Worm (Caenorhabditis elegans): ENCODE measurements around the gene pgp-14.
A peak's percentile ranks its signal among the peaks of the same experiment; 100 is the strongest.

Gene pgp-14

ce11 chrX:12712353-12712752 lies 37.0 kb downstream of the pgp-14 start, which contains the start of gene rgs-2:
Gene rgs-2 (plus strand): TSS chrX:12712653.
- TF ChIP-seq sptf-1 (tag; optimal IDR thresholded peaks at IDR 0.05) (no peak), sup-37 (GFP tag; optimal IDR thresholded peaks at IDR 0.05) (no peak), lin-13 (GFP tag; optimal IDR thresholded peaks at IDR 0.05) (no peak), grh-1 (GFP tag; IDR thresholded peaks at IDR 0.05) (no peak), elt-2 (tag; optimal IDR thresholded peaks at IDR 0.05) (no peak), elt-3 (tag; optimal IDR thresholded peaks at IDR 0.05) (no peak), lin-14 (GFP tag; optimal IDR thresholded peaks at IDR 0.05) (peak; percentile 3)

- no peak for TF ChIP-seq vab-15 (tag; optimal IDR thresholded peaks at IDR 0.05)
- TF ChIP-seq nhr-84 (tag; optimal IDR thresholded peaks at IDR 0.05), result no peak
- no peak for TF ChIP-seq fkh-8 (tag; optimal IDR thresholded peaks at IDR 0.05)
- no peak for TF ChIP-seq elt-2 (tag; optimal IDR thresholded peaks at IDR 0.05)
- TF ChIP-seq pag-3 (tag; optimal IDR thresholded peaks at IDR 0.05; ENCODE audit: borderline replicate concordance, insufficient read depth), result no peak
- TF ChIP-seq unc-130 (tag; optimal IDR thresholded peaks at IDR 0.05), result no peak
- TF ChIP-seq sup-37 (GFP tag; optimal IDR thresholded peaks at IDR 0.05), result no peak
- no peak for TF ChIP-seq mep-1 (tag; optimal IDR thresholded peaks at IDR 0.05)
- TF ChIP-seq nhr-47 (tag; optimal IDR thresholded peaks at IDR 0.05), result no peak
- no peak for TF ChIP-seq unc-98 (GFP tag; IDR thresholded peaks at IDR 0.05)
- no peak for TF ChIP-seq ama-1 (optimal IDR thresholded peaks at IDR 0.05)
- TF ChIP-seq zip-4 (GFP tag; optimal IDR thresholded peaks at IDR 0.05), result no peak
- TF ChIP-seq dpl-1 (GFP tag; optimal IDR thresholded peaks at IDR 0.05), result no peak
These were observed 44.7 kb downstream of the pgp-14 start, which contains the start of gene nhr-272 for ce11 chrX:12704721-12705120. Gene nhr-272 (minus strand): TSS chrX:12704821.

ce11 chrX:12702713-12703112 lies 46.7 kb downstream of the pgp-14 start:
- no peak for TF ChIP-seq nhr-237 (tag; optimal IDR thresholded peaks at IDR 0.05)
- no peak for TF ChIP-seq unc-98 (GFP tag; IDR thresholded peaks at IDR 0.05)
- no peak for TF ChIP-seq hpl-2 (GFP tag; optimal IDR thresholded peaks at IDR 0.05)
- TF ChIP-seq unc-130 (tag; optimal IDR thresholded peaks at IDR 0.05), result no peak
- peak; percentile 58 for TF ChIP-seq nhr-47 (tag; optimal IDR thresholded peaks at IDR 0.05)
- no peak for TF ChIP-seq lin-39 (tag; optimal IDR thresholded peaks at IDR 0.05)
- TF ChIP-seq lsy-2 (tag; optimal IDR thresholded peaks at IDR 0.05), result peak in 1 of 2 experiments; percentile 11
- peak; percentile 86 for TF ChIP-seq dsc-1 (tag; optimal IDR thresholded peaks at IDR 0.05)
- TF ChIP-seq ceh-8 (GFP tag; optimal IDR thresholded peaks at IDR 0.05), result peak; percentile 28
- peak; percentile 1 for TF ChIP-seq nhr-20 (tag; optimal IDR thresholded peaks at IDR 0.05)
- peak; percentile 41 for TF ChIP-seq egl-13 (tag; optimal IDR thresholded peaks at IDR 0.05)
- TF ChIP-seq ceh-90 (tag; optimal IDR thresholded peaks at IDR 0.05), result no peak
- no peak for TF ChIP-seq swsn-7 (tag; optimal IDR thresholded peaks at IDR 0.05)
- TF ChIP-seq nhr-71 (tag; optimal IDR thresholded peaks at IDR 0.05), result peak; percentile 62
- peak; percentile 79 for TF ChIP-seq fkh-8 (tag; optimal IDR thresholded peaks at IDR 0.05)

ce11 chrX:12701963-12702362 lies 47.4 kb downstream of the pgp-14 start, which contains the start of gene nhr-214:
Gene nhr-214 (minus strand): TSS chrX:12702063.
- no peak for TF ChIP-seq C34B4.2 (tag; optimal IDR thresholded peaks at IDR 0.05)
- TF ChIP-seq tlp-1 (tag; optimal IDR thresholded peaks at IDR 0.05), result no peak
- no peak for TF ChIP-seq hpl-2 (GFP tag; optimal IDR thresholded peaks at IDR 0.05)
- TF ChIP-seq efl-1 (optimal IDR thresholded peaks at IDR 0.05), result no peak
- TF ChIP-seq efl-1 (GFP tag; optimal IDR thresholded peaks at IDR 0.05 in 1 of 2), result no peak
- TF ChIP-seq C04F5.9 (tag; optimal IDR thresholded peaks at IDR 0.05), result no peak
- no peak for TF ChIP-seq pax-3 (tag; optimal IDR thresholded peaks at IDR 0.05)
- TF ChIP-seq nhr-28 (tag; optimal IDR thresholded peaks at IDR 0.05), result no peak
- TF ChIP-seq ceh-90 (tag; optimal IDR thresholded peaks at IDR 0.05), result no peak
- TF ChIP-seq dpl-1 (GFP tag; optimal IDR thresholded peaks at IDR 0.05), result no peak
